Fruit fly (Drosophila melanogaster) whole organism, wandering third instar larva: ENCODE results near the gene tgo.

ENCODE experiments used
- Abd-B ChIP-seq: fragments of >200 bp; optimal IDR thresholded peaks from 2 replicates; lab custom pipeline; 2017; ENCODE audit warnings: missing biosample characterization, missing genetic modification characterization
- Dif ChIP-seq: fragments of 200-275, 200-300 bp; sonication (Bioruptor generic); optimal IDR thresholded peaks from 2 replicates; lab custom pipeline; 2018; ENCODE audit warnings: missing biosample characterization, missing genetic modification characterization; ENCODE audit not compliant: partially characterized antibody
- GATAd ChIP-seq: sonication (Bioruptor generic); optimal IDR thresholded peaks from 2 replicates; lab custom pipeline; 2016; ENCODE audit warnings: missing biosample characterization, missing genetic modification characterization
- Hnf4 ChIP-seq: fragments of 200-800 bp; sonication (Bioruptor generic); optimal IDR thresholded peaks from 2 replicates; lab custom pipeline; 2016; ENCODE audit warnings: missing biosample characterization, mild to moderate bottlenecking, missing genetic modification characterization
- br ChIP-seq: fragments of 200-800 bp; sonication (Bioruptor generic); optimal IDR thresholded peaks from 2 replicates; lab custom pipeline; 2016; ENCODE audit warnings: missing biosample characterization, missing genetic modification characterization
- ey ChIP-seq: fragments of 200-800 bp; sonication (Bioruptor generic); optimal IDR thresholded peaks from 2 replicates; lab custom pipeline; 2016; ENCODE audit warnings: missing biosample characterization, missing genetic modification characterization
- fru ChIP-seq: fragments of 200-800 bp; sonication (Bioruptor generic); optimal IDR thresholded peaks from 3 replicates; lab custom pipeline; 2016; ENCODE audit warnings: missing biosample characterization, mild to moderate bottlenecking, missing genetic modification characterization
- lola ChIP-seq: fragments of >200 bp; optimal IDR thresholded peaks from 2 replicates; lab custom pipeline; 2017; ENCODE audit warnings: missing biosample characterization, missing genetic modification characterization
- rgr ChIP-seq: fragments of 200-800 bp; sonication (Bioruptor generic); optimal IDR thresholded peaks from 3 replicates; lab custom pipeline; 2016; ENCODE audit warnings: missing biosample characterization, mild to moderate bottlenecking, missing genetic modification characterization

- TF ChIP-seq Dif (GFP tag; lab: Kevin White, UChicago) (no peak), Abd-B (GFP tag; lab: Kevin White, UChicago) (no peak), lola (GFP tag; lab: Kevin White, UChicago) (no peak), br (GFP tag; lab: Kevin White, UChicago) (peak; percentile 50), ey (peak; percentile 38), GATAd (GFP tag; lab: Kevin White, UChicago) (no peak), Hnf4 (GFP tag; lab: Kevin White, UChicago) (peak; percentile 10), rgr (GFP tag; lab: Kevin White, UChicago) (peak; percentile 27), fru (GFP tag; lab: Kevin White, UChicago) (peak; percentile 42)
Measured at dm6 chr3R:8968837-8969236, 51.0 kb downstream of the tgo start.
